Fruit fly (Drosophila melanogaster): ENCODE results near the gene Lmpt.

dm6 chr3L:16825195-16825594, 39.9 kb upstream of the Lmpt start:
- TF ChIP-seq CG8478 (optimal IDR thresholded peaks at IDR 0.05) (no peak), EcR (GFP tag; optimal IDR thresholded peaks at IDR 0.05) (no peak), psq (optimal IDR thresholded peaks at IDR 0.05) (no peak)
